Fruit fly (Drosophila melanogaster): ENCODE data around the gene CG4393.

DNA sequence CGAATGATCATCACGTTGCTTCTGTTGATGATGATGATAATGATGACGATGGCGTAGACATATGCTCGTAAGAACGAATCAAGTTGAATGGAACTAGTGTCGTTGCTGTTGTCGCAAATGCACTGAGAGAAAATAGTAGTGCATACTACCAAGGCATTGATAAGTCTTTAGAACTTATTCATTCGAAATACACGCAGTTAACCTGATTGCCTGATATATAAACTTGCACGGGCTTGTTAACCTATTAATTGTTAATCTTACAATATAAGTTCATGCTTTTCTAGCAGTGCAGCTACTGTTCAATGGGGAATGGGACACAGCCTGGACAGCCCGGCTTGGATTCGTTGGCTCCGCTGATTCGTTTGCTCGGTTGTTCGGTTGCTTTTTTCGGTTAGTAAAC, 58.3 kb downstream of the CG4393 start:
- TF ChIP-seq Hr78 (GFP tag; optimal IDR thresholded peaks at IDR 0.05) (no peak), Rel (GFP tag; optimal IDR thresholded peaks at IDR 0.05) (no peak), Rel (tag; optimal IDR thresholded peaks at IDR 0.05) (no peak), OdsH (GFP tag; optimal IDR thresholded peaks at IDR 0.05) (peak; percentile 42), psq (GFP tag; optimal IDR thresholded peaks at IDR 0.05) (peak; percentile 33), lola (GFP tag; optimal IDR thresholded peaks at IDR 0.05) (no peak)

Measured in whole organism, wandering third instar larva.